Fruit fly (Drosophila melanogaster) Kc167 (cell line): ENCODE data around the gene CG2124.

ENCODE experiments used
- Sin3A ChIP-seq: fragments of >200 bp; optimal IDR thresholded peaks from 2 replicates; lab custom pipeline; 2018; ENCODE audit warnings: missing external identifiers
- h ChIP-seq: fragments of >200 bp; optimal IDR thresholded peaks from 3 replicates; lab custom pipeline; 2018; ENCODE audit warnings: missing external identifiers
- insv ChIP-seq: fragments of >200 bp; optimal IDR thresholded peaks from 3 replicates; lab custom pipeline; 2018; ENCODE audit warnings: missing external identifiers

- TF ChIP-seq h (lab: Kevin White, UChicago): no peak
- TF ChIP-seq insv (lab: Kevin White, UChicago): no peak
- no peak for TF ChIP-seq Sin3A (lab: Kevin White, UChicago)
Observed at dm6 chrX:10613568-10613967, 17.6 kb downstream of the CG2124 start.
